Fruit fly (Drosophila melanogaster) whole organism, wandering third instar larva: ENCODE data around the gene CG14420.

Source experiments
- Abd-B ChIP-seq: fragments of >200 bp; optimal IDR thresholded peaks from 2 replicates; lab custom pipeline; 2017; ENCODE audit warnings: missing biosample characterization, missing genetic modification characterization
- CG32264 ChIP-seq: fragments of 200-800 bp; sonication (Bioruptor generic); optimal IDR thresholded peaks from 2 replicates; lab custom pipeline; 2016; ENCODE audit warnings: missing biosample characterization, missing genetic modification characterization
- CG9705 ChIP-seq: fragments of 200-800 bp; sonication (Bioruptor generic); optimal IDR thresholded peaks from 2 replicates; lab custom pipeline; 2018; ENCODE audit warnings: missing biosample characterization, mild to moderate bottlenecking, missing genetic modification characterization
- Dfd ChIP-seq: fragments of >200 bp; optimal IDR thresholded peaks from 2 replicates; lab custom pipeline; 2017; ENCODE audit warnings: missing biosample characterization, missing genetic modification characterization
- Dif ChIP-seq: fragments of 200-275, 200-300 bp; sonication (Bioruptor generic); optimal IDR thresholded peaks from 2 replicates; lab custom pipeline; 2018; ENCODE audit warnings: missing biosample characterization, missing genetic modification characterization; ENCODE audit not compliant: partially characterized antibody
- HLH106 ChIP-seq: fragments of 200-800 bp; optimal IDR thresholded peaks from 3 replicates; lab custom pipeline; 2019; ENCODE audit warnings: missing biosample characterization, mild to moderate bottlenecking, missing genetic modification characterization, moderate library complexity
- Hnf4 ChIP-seq: fragments of 200-800 bp; sonication (Bioruptor generic); optimal IDR thresholded peaks from 2 replicates; lab custom pipeline; 2016; ENCODE audit warnings: missing biosample characterization, mild to moderate bottlenecking, missing genetic modification characterization
- Hr78 ChIP-seq: fragments of >200 bp; optimal IDR thresholded peaks from 2 replicates; lab custom pipeline; 2017; ENCODE audit warnings: missing biosample characterization, missing genetic modification characterization
- Hr83 ChIP-seq: fragments of 200-300 bp; sonication (Bioruptor generic); optimal IDR thresholded peaks from 2 replicates; lab custom pipeline; 2016; ENCODE audit warnings: missing biosample characterization, mild to moderate bottlenecking, missing genetic modification characterization, moderate library complexity; ENCODE audit not compliant: poor library complexity, severe bottlenecking
- Jra ChIP-seq: sonication (Bioruptor generic); optimal IDR thresholded peaks from 2 replicates; lab custom pipeline; 2016; ENCODE audit warnings: missing biosample characterization, missing genetic modification characterization
- Mio ChIP-seq: sonication (Bioruptor generic); optimal IDR thresholded peaks from 2 replicates; lab custom pipeline; 2016; ENCODE audit warnings: missing biosample characterization, missing genetic modification characterization
- Myc ChIP-seq: fragments of >200 bp; optimal IDR thresholded peaks from 2 replicates; lab custom pipeline; 2017
- N ChIP-seq: fragments of >200 bp; optimal IDR thresholded peaks from 2 replicates; lab custom pipeline; 2018; ENCODE audit warnings: missing biosample characterization, missing external identifiers, missing genetic modification characterization
- OdsH ChIP-seq: fragments of 200-800 bp; sonication (Bioruptor generic); optimal IDR thresholded peaks from 2 replicates; lab custom pipeline; 2016; ENCODE audit warnings: missing biosample characterization, mild to moderate bottlenecking, missing genetic modification characterization
- Rel ChIP-seq, 2 experiments: fragments of 200-800 bp; sonication (Bioruptor generic) in 1 of 2; optimal IDR thresholded peaks; 2 replicates in 1 of 2; 3 replicates in 1 of 2; lab custom pipeline; 2016 to 2019; ENCODE audit warnings: mild to moderate bottlenecking in 2 of 2, missing biosample characterization in 2 of 2, missing genetic modification characterization in 2 of 2, moderate library complexity in 1 of 2
- Sp1 ChIP-seq: fragments of 200-800 bp; sonication (Bioruptor generic); optimal IDR thresholded peaks from 3 replicates; lab custom pipeline; 2019; ENCODE audit warnings: missing biosample characterization, mild to moderate bottlenecking, missing genetic modification characterization, moderate library complexity
- Vsx2 ChIP-seq: fragments of 200-300, 225-300 bp; sonication (Bioruptor generic); optimal IDR thresholded peaks from 2 replicates; lab custom pipeline; 2018; ENCODE audit warnings: missing biosample characterization, missing genetic modification characterization; ENCODE audit not compliant: partially characterized antibody
- br ChIP-seq: fragments of 200-800 bp; sonication (Bioruptor generic); optimal IDR thresholded peaks from 2 replicates; lab custom pipeline; 2016; ENCODE audit warnings: missing biosample characterization, missing genetic modification characterization
- brk ChIP-seq: fragments of 200-800 bp; sonication (Bioruptor generic); optimal IDR thresholded peaks from 2 replicates; lab custom pipeline; 2016; ENCODE audit warnings: missing biosample characterization, mild to moderate bottlenecking, missing genetic modification characterization
- dl ChIP-seq, 2 experiments: fragments of 175-275, 200-275 bp in 1 of 2; fragments of 200-275 bp in 1 of 2; sonication (Bioruptor generic); optimal IDR thresholded peaks; lab custom pipeline; 2018; ENCODE audit warnings: mild to moderate bottlenecking in 2 of 2, missing biosample characterization in 2 of 2, missing genetic modification characterization in 2 of 2, moderate library complexity in 2 of 2; ENCODE audit not compliant: partially characterized antibody in 2 of 2, insufficient read depth in 1 of 2
- dmrt93B ChIP-seq: fragments of 200-800 bp; sonication (Bioruptor generic); optimal IDR thresholded peaks from 2 replicates; lab custom pipeline; 2018; ENCODE audit warnings: missing biosample characterization, mild to moderate bottlenecking, missing genetic modification characterization
- dsf ChIP-seq: sonication (Bioruptor generic); optimal IDR thresholded peaks from 2 replicates; lab custom pipeline; 2016; ENCODE audit warnings: missing biosample characterization, missing genetic modification characterization, borderline replicate concordance
- ey ChIP-seq: fragments of 200-800 bp; sonication (Bioruptor generic); optimal IDR thresholded peaks from 2 replicates; lab custom pipeline; 2016; ENCODE audit warnings: missing biosample characterization, missing genetic modification characterization
- foxo ChIP-seq, 2 experiments: fragments of 200-800 bp; sonication (Bioruptor generic); optimal IDR thresholded peaks; 2 replicates in 1 of 2; 3 replicates in 1 of 2; lab custom pipeline; 2016 to 2017; ENCODE audit warnings: missing biosample characterization in 2 of 2, missing genetic modification characterization in 2 of 2
- fru ChIP-seq: fragments of 200-800 bp; sonication (Bioruptor generic); optimal IDR thresholded peaks from 3 replicates; lab custom pipeline; 2016; ENCODE audit warnings: missing biosample characterization, mild to moderate bottlenecking, missing genetic modification characterization
- h ChIP-seq: fragments of 200-800 bp; sonication (Bioruptor generic); optimal IDR thresholded peaks from 3 replicates; lab custom pipeline; 2016; ENCODE audit warnings: missing biosample characterization, mild to moderate bottlenecking, missing genetic modification characterization
- jim ChIP-seq: fragments of 175-275, 200-325 bp; sonication (Bioruptor generic); optimal IDR thresholded peaks from 2 replicates; lab custom pipeline; 2016; ENCODE audit warnings: missing biosample characterization, mild to moderate bottlenecking, missing genetic modification characterization
- lola ChIP-seq: fragments of >200 bp; optimal IDR thresholded peaks from 2 replicates; lab custom pipeline; 2017; ENCODE audit warnings: missing biosample characterization, missing genetic modification characterization
- pan ChIP-seq: fragments of >200 bp; optimal IDR thresholded peaks from 2 replicates; lab custom pipeline; 2017
- psq ChIP-seq: fragments of 200-800 bp; sonication (Bioruptor generic); optimal IDR thresholded peaks from 3 replicates; lab custom pipeline; 2017; ENCODE audit warnings: missing biosample characterization, mild to moderate bottlenecking, missing genetic modification characterization, moderate library complexity
- sv ChIP-seq: fragments of 200-800 bp; sonication (Bioruptor generic); optimal IDR thresholded peaks from 3 replicates; lab custom pipeline; 2016; ENCODE audit warnings: missing biosample characterization, missing genetic modification characterization
- tai ChIP-seq: sonication (Bioruptor generic); optimal IDR thresholded peaks from 2 replicates; lab custom pipeline; 2016; ENCODE audit warnings: missing biosample characterization, missing genetic modification characterization
- usp ChIP-seq: fragments of >200 bp; optimal IDR thresholded peaks from 2 replicates; lab custom pipeline; 2017; ENCODE audit warnings: missing biosample characterization, missing genetic modification characterization

The CG14420 gene

dm6 chrX:2956641-2957040, 18.0 kb downstream of the CG14420 start:
- TF ChIP-seq Hr78 (GFP tag; lab: Kevin White, UChicago) (no peak), fru (peak; percentile 5)
- TF ChIP-seq, all 38 proteins: peak for 1

- TF ChIP-seq dmrt93B (GFP tag; lab: Kevin White, UChicago) (no peak), foxo (GFP tag; optimal IDR thresholded peaks at IDR 0.05; lab: Kevin White, UChicago) (no peak)
Measured at dm6 chrX:2963171-2963570, 24.5 kb downstream of the CG14420 start.

dm6 chrX:2963790-2964335, 25.2 kb downstream of the CG14420 start:
- TF ChIP-seq dsf (GFP tag; lab: Kevin White, UChicago), result no peak
- no peak for TF ChIP-seq N (GFP tag; lab: Kevin White, UChicago)
- TF ChIP-seq pan (lab: Kevin White, UChicago), result no peak
- TF ChIP-seq Jra, result no peak

- peak; percentile 27 for TF ChIP-seq Sp1 (GFP tag; lab: Kevin White, UChicago)
- TF ChIP-seq br (GFP tag; lab: Kevin White, UChicago), result peak; percentile 11
- peak; percentile 65 for TF ChIP-seq Vsx2
- TF ChIP-seq jim (GFP tag; lab: Kevin White, UChicago), result peak; percentile 55
- TF ChIP-seq sv (GFP tag; lab: Kevin White, UChicago), result no peak
- TF ChIP-seq fru, result peak; percentile 1
- no peak for TF ChIP-seq usp
- peak; percentile 50 for TF ChIP-seq psq (GFP tag; lab: Kevin White, UChicago)
- peak; percentile 3 for TF ChIP-seq h (GFP tag; lab: Kevin White, UChicago)
- no peak for TF ChIP-seq dl (GFP tag; optimal IDR thresholded peaks at IDR 0.05; lab: Kevin White, UChicago; ENCODE audit: insufficient read depth in 1 of 2, partially characterized antibody in 2 of 2)
Measured at dm6 chrX:2964678-2965231, 26.1 kb downstream of the CG14420 start.

dm6 chrX:2969039-2969438, 30.4 kb downstream of the CG14420 start:
- no peak for TF ChIP-seq foxo (GFP tag; optimal IDR thresholded peaks at IDR 0.05; lab: Kevin White, UChicago)
- TF ChIP-seq psq (GFP tag; lab: Kevin White, UChicago), result no peak
- TF ChIP-seq Sp1 (GFP tag; lab: Kevin White, UChicago), result no peak
- TF ChIP-seq Dif (GFP tag; lab: Kevin White, UChicago), result no peak
- TF ChIP-seq HLH106 (tag; lab: Kevin White, UChicago), result no peak
- no peak for TF ChIP-seq Abd-B (GFP tag; lab: Kevin White, UChicago)
- no peak for TF ChIP-seq N (GFP tag; lab: Kevin White, UChicago)

dm6 chrX:2973593-2973992, 34.9 kb downstream of the CG14420 start, which contains the start of gene rst:
TSS of gene rst (minus strand) at chrX:2973834.
- TF ChIP-seq Hr83 (GFP tag; lab: Kevin White, UChicago) (no peak), CG9705 (GFP tag; lab: Kevin White, UChicago) (no peak), sv (GFP tag; lab: Kevin White, UChicago) (no peak), Mio (no peak)

- TF ChIP-seq Myc (lab: Kevin White, UChicago) (no peak), pan (lab: Kevin White, UChicago) (no peak), brk (GFP tag; lab: Kevin White, UChicago) (no peak), CG9705 (GFP tag; lab: Kevin White, UChicago) (no peak), tai (GFP tag; lab: Kevin White, UChicago) (no peak), OdsH (peak; percentile 38), dmrt93B (GFP tag; lab: Kevin White, UChicago) (peak; percentile 5), Dfd (GFP tag; lab: Kevin White, UChicago) (no peak), CG32264 (no peak), br (GFP tag; lab: Kevin White, UChicago) (peak; percentile 22), lola (GFP tag; lab: Kevin White, UChicago) (no peak), jim (GFP tag; lab: Kevin White, UChicago) (no peak), Dif (GFP tag; lab: Kevin White, UChicago) (no peak), Vsx2 (no peak), Hnf4 (GFP tag; lab: Kevin White, UChicago) (peak; percentile 34), Abd-B (GFP tag; lab: Kevin White, UChicago) (no peak), Rel (GFP tag; optimal IDR thresholded peaks at IDR 0.05; lab: Kevin White, UChicago) (no peak), Rel (tag; optimal IDR thresholded peaks at IDR 0.05; lab: Kevin White, UChicago) (no peak), psq (GFP tag; lab: Kevin White, UChicago) (peak; percentile 24), N (GFP tag; lab: Kevin White, UChicago) (no peak), dsf (GFP tag; lab: Kevin White, UChicago) (no peak), fru (peak; percentile 73), ey (GFP tag; lab: Kevin White, UChicago) (peak; percentile 31), Hr78 (GFP tag; lab: Kevin White, UChicago) (no peak), foxo (GFP tag; optimal IDR thresholded peaks at IDR 0.05; lab: Kevin White, UChicago) (peak in 1 of 2 experiments; percentile 73), Mio (no peak), sv (GFP tag; lab: Kevin White, UChicago) (no peak)
Measured at dm6 chrX:2977857-2978473, 39.3 kb downstream of the CG14420 start.
